Fruit fly (Drosophila melanogaster) whole organism, embryonic: Measurements from ENCODE around the gene Ugt35E1.

Experiments
- Abd-B ChIP-seq: fragments of 200-800 bp; sonication (Bioruptor generic); optimal IDR thresholded peaks from 2 replicates; lab custom pipeline; 2018; ENCODE audit warnings: missing biosample characterization, mild to moderate bottlenecking, missing genetic modification characterization, moderate library complexity
- Aef1 ChIP-seq: fragments of 200-800 bp; sonication (Bioruptor generic); IDR thresholded peaks from 3 replicates; pipeline ENCODE4 v1.3.6; 2022; ENCODE audit warnings: missing biosample characterization, missing genetic modification characterization
- CG10431 ChIP-seq: fragments of 200-800 bp; sonication (Bioruptor generic); optimal IDR thresholded peaks from 3 replicates; lab custom pipeline; 2018; ENCODE audit warnings: missing biosample characterization, mild to moderate bottlenecking, missing genetic modification characterization
- CG12071 ChIP-seq: fragments of 200-800 bp; sonication (Bioruptor generic); optimal IDR thresholded peaks from 3 replicates; lab custom pipeline; 2018; ENCODE audit warnings: missing biosample characterization, mild to moderate bottlenecking, missing genetic modification characterization
- CG13287 ChIP-seq: fragments of 200-800 bp; sonication (Bioruptor generic); IDR thresholded peaks from 2 replicates; pipeline ENCODE4 v1.3.6; 2022; ENCODE audit warnings: missing biosample characterization, missing genetic modification characterization; ENCODE audit not compliant: partially characterized antibody
- CG15601 ChIP-seq: fragments of 200-800 bp; sonication (Bioruptor generic); optimal IDR thresholded peaks from 3 replicates; lab custom pipeline; 2019; ENCODE audit warnings: missing biosample characterization, mild to moderate bottlenecking, missing genetic modification characterization, moderate library complexity
- CG1647 ChIP-seq: fragments of 200-800 bp; sonication (Bioruptor generic); optimal IDR thresholded peaks from 3 replicates; lab custom pipeline; 2016; ENCODE audit warnings: missing biosample characterization, missing genetic modification characterization
- CG16779 ChIP-seq: fragments of 200-800 bp; sonication (Bioruptor generic); IDR thresholded peaks from 2 replicates; pipeline ENCODE4 v1.3.6; 2022; ENCODE audit warnings: missing biosample characterization, missing genetic modification characterization
- CG32772 ChIP-seq: fragments of 200-800 bp; sonication (Bioruptor generic); IDR thresholded peaks from 2 replicates; pipeline ENCODE4 v1.3.6; 2022; ENCODE audit warnings: missing biosample characterization, missing genetic modification characterization
- CG4360 ChIP-seq: fragments of 200-800 bp; sonication (Bioruptor generic); IDR thresholded peaks from 2 replicates; pipeline ENCODE4 v1.3.6; 2022; ENCODE audit warnings: missing biosample characterization, missing genetic modification characterization
- CG6175 ChIP-seq: fragments of 200-800 bp; sonication (Bioruptor generic); IDR thresholded peaks from 3 replicates; pipeline ENCODE4 v1.3.6; 2022; ENCODE audit warnings: missing biosample characterization, missing genetic modification characterization
- CG8290 ChIP-seq, 3 experiments: fragments of 200-800 bp; sonication (Bioruptor generic); optimal IDR thresholded peaks; 2 replicates each; lab custom pipeline; 2016 to 2019; ENCODE audit warnings: missing biosample characterization in 3 of 3, missing genetic modification characterization in 3 of 3, mild to moderate bottlenecking in 2 of 3, moderate library complexity in 1 of 3
- CrebB ChIP-seq: fragments of 200-800 bp; sonication (Bioruptor generic); optimal IDR thresholded peaks from 3 replicates; lab custom pipeline; 2018; ENCODE audit warnings: missing biosample characterization, mild to moderate bottlenecking, missing genetic modification characterization
- D19B ChIP-seq: fragments of 200-800 bp; sonication (Bioruptor generic); optimal IDR thresholded peaks from 2 replicates; lab custom pipeline; 2017; ENCODE audit warnings: missing biosample characterization, mild to moderate bottlenecking, missing genetic modification characterization
- H2.0 ChIP-seq: fragments of 200-800 bp; sonication (Bioruptor generic); IDR thresholded peaks from 2 replicates; pipeline ENCODE4 v1.3.6; 2022; ENCODE audit warnings: missing biosample characterization, missing genetic modification characterization
- HLH4C ChIP-seq: fragments of 200-800 bp; sonication (Bioruptor generic); IDR thresholded peaks from 3 replicates; pipeline ENCODE4 v1.3.6; 2022; ENCODE audit warnings: missing biosample characterization, missing genetic modification characterization; ENCODE audit not compliant: partially characterized antibody
- Hand ChIP-seq: fragments of 200-800 bp; sonication (Bioruptor generic); optimal IDR thresholded peaks from 2 replicates; lab custom pipeline; 2017; ENCODE audit warnings: mild to moderate bottlenecking, missing biosample characterization, missing genetic modification reagents, missing genetic modification characterization
- Hey ChIP-seq: fragments of 200-800 bp; sonication (Bioruptor generic); optimal IDR thresholded peaks from 3 replicates; lab custom pipeline; 2018; ENCODE audit warnings: missing biosample characterization, mild to moderate bottlenecking, missing genetic modification characterization
- Hsf ChIP-seq: fragments of 200-800 bp; sonication (Bioruptor generic); optimal IDR thresholded peaks from 3 replicates; lab custom pipeline; 2016; ENCODE audit warnings: missing biosample characterization, missing genetic modification characterization
- PHDP ChIP-seq: fragments of 200-800 bp; sonication (Bioruptor generic); optimal IDR thresholded peaks from 3 replicates; lab custom pipeline; 2018; ENCODE audit warnings: missing biosample characterization, mild to moderate bottlenecking, missing genetic modification characterization, moderate library complexity
- Poxn ChIP-seq: fragments of 200-800 bp; sonication (Bioruptor generic); IDR thresholded peaks from 2 replicates; pipeline ENCODE4 v1.3.6; 2022; ENCODE audit warnings: missing biosample characterization, missing genetic modification characterization
- Sin3A ChIP-seq: fragments of >200 bp; optimal IDR thresholded peaks from 2 replicates; lab custom pipeline; 2018
- Trl ChIP-seq, 3 experiments: fragments of >200 bp in 2 of 3; fragments of 200-800 bp in 1 of 3; sonication (Bioruptor generic) in 1 of 3; optimal IDR thresholded peaks; 2 replicates in 1 of 3; 3 replicates in 2 of 3; lab custom pipeline; 2016 to 2017; ENCODE audit warnings: missing biosample characterization in 1 of 3, missing genetic modification characterization in 1 of 3
- ap ChIP-seq: fragments of 200-800 bp; sonication (Bioruptor generic); IDR thresholded peaks from 2 replicates; pipeline ENCODE4 v1.3.6; 2022; ENCODE audit warnings: missing biosample characterization, missing genetic modification characterization
- bcd ChIP-seq: fragments of 200-800 bp; sonication (Bioruptor generic); optimal IDR thresholded peaks from 2 replicates; lab custom pipeline; 2017; ENCODE audit warnings: missing biosample characterization, mild to moderate bottlenecking, missing genetic modification characterization
- bowl ChIP-seq: fragments of 200-800 bp; sonication (Bioruptor generic); IDR thresholded peaks from 2 replicates; pipeline ENCODE4 v1.3.6; 2022; ENCODE audit warnings: missing biosample characterization, missing genetic modification characterization
- bsh ChIP-seq, 2 experiments: fragments of 200-800 bp; sonication (Bioruptor generic); optimal IDR thresholded peaks; 2 replicates each; lab custom pipeline; 2017 to 2018; ENCODE audit warnings: mild to moderate bottlenecking in 2 of 2, missing biosample characterization in 2 of 2, missing genetic modification characterization in 2 of 2, moderate library complexity in 1 of 2
- caup ChIP-seq: fragments of 200-800 bp; sonication (Bioruptor generic); optimal IDR thresholded peaks from 3 replicates; lab custom pipeline; 2017; ENCODE audit warnings: missing biosample characterization, mild to moderate bottlenecking, missing genetic modification characterization, moderate library complexity; ENCODE audit not compliant: severe bottlenecking
- chinmo ChIP-seq: fragments of 200-800 bp; sonication (Bioruptor generic); IDR thresholded peaks from 4 replicates; pipeline ENCODE4 v1.3.6; 2022; ENCODE audit warnings: missing biosample characterization, missing genetic modification characterization; ENCODE audit not compliant: partially characterized antibody
- chm ChIP-seq: fragments of 200-800 bp; sonication (Bioruptor generic); IDR thresholded peaks from 2 replicates; pipeline ENCODE4 v1.3.6; 2022; ENCODE audit warnings: missing biosample characterization, missing genetic modification characterization
- crc ChIP-seq: fragments of 200-800 bp; sonication (Bioruptor generic); optimal IDR thresholded peaks from 2 replicates; lab custom pipeline; 2016; ENCODE audit warnings: missing biosample characterization, missing genetic modification characterization
- dan ChIP-seq: fragments of 200-800 bp; sonication (Bioruptor generic); IDR thresholded peaks from 2 replicates; pipeline ENCODE4 v1.3.6; 2022; ENCODE audit warnings: missing biosample characterization, missing genetic modification characterization
- disco-r ChIP-seq: fragments of 200-800 bp; sonication (Bioruptor generic); optimal IDR thresholded peaks from 2 replicates; lab custom pipeline; 2016; ENCODE audit warnings: missing biosample characterization, missing genetic modification characterization
- eve ChIP-seq, 2 experiments: fragments of >200 bp; optimal IDR thresholded peaks; 2 replicates each; lab custom pipeline; 2017; ENCODE audit warnings: missing biosample characterization in 2 of 2, missing genetic modification characterization in 2 of 2
- gem ChIP-seq: fragments of 200-800 bp; sonication (Bioruptor generic); optimal IDR thresholded peaks from 2 replicates; lab custom pipeline; 2019; ENCODE audit warnings: missing biosample characterization, mild to moderate bottlenecking, missing genetic modification characterization, moderate library complexity
- insv ChIP-seq, 2 experiments: fragments of 200-800 bp; sonication (Bioruptor generic); optimal IDR thresholded peaks; 3 replicates each; lab custom pipeline; 2016 to 2018; ENCODE audit warnings: missing biosample characterization in 2 of 2, missing genetic modification characterization in 2 of 2
- lov ChIP-seq, 2 experiments: fragments of 200-800 bp in 1 of 2; fragments of >200 bp in 1 of 2; sonication (Bioruptor generic) in 1 of 2; IDR thresholded peaks in 1 of 2; optimal IDR thresholded peaks in 1 of 2; 2 replicates in 1 of 2; 3 replicates in 1 of 2; pipeline versions ENCODE4 v1.3.6 to Lab custom; 2017 to 2022; ENCODE audit warnings: missing biosample characterization in 1 of 2, missing genetic modification characterization in 1 of 2
- nerfin-1 ChIP-seq: fragments of 200-800 bp; sonication (Bioruptor generic); optimal IDR thresholded peaks from 3 replicates; lab custom pipeline; 2019; ENCODE audit warnings: missing biosample characterization, mild to moderate bottlenecking, missing genetic modification characterization, moderate library complexity
- otp ChIP-seq: fragments of 200-800 bp; sonication (Bioruptor generic); IDR thresholded peaks from 3 replicates; pipeline ENCODE4, ENCODE4 v1.3.6; 2022; ENCODE audit warnings: missing biosample characterization, missing genetic modification characterization
- peb ChIP-seq: fragments of 200-800 bp; sonication (Bioruptor generic); IDR thresholded peaks from 2 replicates; pipeline ENCODE4 v1.3.6; 2022; ENCODE audit warnings: missing biosample characterization, missing genetic modification characterization
- sens ChIP-seq: fragments of 200-800 bp; sonication (Bioruptor generic); peaks from one replicate; lab custom pipeline; 2016; ENCODE audit warnings: missing biosample characterization, missing genetic modification characterization
- slp2 ChIP-seq: fragments of 200-800 bp; sonication (Bioruptor generic); optimal IDR thresholded peaks from 2 replicates; lab custom pipeline; 2016; ENCODE audit warnings: missing biosample characterization, missing genetic modification characterization
- so ChIP-seq: fragments of 200-800 bp; sonication (Bioruptor generic); IDR thresholded peaks from 3 replicates; pipeline ENCODE4 v1.3.6; 2022; ENCODE audit warnings: missing biosample characterization, missing genetic modification characterization
- sr ChIP-seq: fragments of 200-800 bp; sonication (Bioruptor generic); IDR thresholded peaks from 3 replicates; pipeline ENCODE4 v1.3.6; 2022; ENCODE audit warnings: missing biosample characterization, missing genetic modification characterization
- tap ChIP-seq: fragments of 200-800 bp; optimal IDR thresholded peaks from 3 replicates; lab custom pipeline; 2019; ENCODE audit warnings: missing biosample characterization, mild to moderate bottlenecking, missing genetic modification characterization, moderate library complexity
- tll ChIP-seq, 2 experiments: fragments of 200-800 bp in 1 of 2; fragments of >200 bp in 1 of 2; sonication (Bioruptor generic) in 1 of 2; optimal IDR thresholded peaks; 2 replicates each; lab custom pipeline; 2017 to 2019; ENCODE audit warnings: missing biosample characterization in 2 of 2, missing genetic modification characterization in 2 of 2, mild to moderate bottlenecking in 1 of 2, moderate library complexity in 1 of 2
- twi ChIP-seq: fragments of 200-800 bp; optimal IDR thresholded peaks from 2 replicates; lab custom pipeline; 2019; ENCODE audit warnings: missing biosample characterization, mild to moderate bottlenecking, missing genetic modification characterization, moderate library complexity

Gene Ugt35E1

DNA sequence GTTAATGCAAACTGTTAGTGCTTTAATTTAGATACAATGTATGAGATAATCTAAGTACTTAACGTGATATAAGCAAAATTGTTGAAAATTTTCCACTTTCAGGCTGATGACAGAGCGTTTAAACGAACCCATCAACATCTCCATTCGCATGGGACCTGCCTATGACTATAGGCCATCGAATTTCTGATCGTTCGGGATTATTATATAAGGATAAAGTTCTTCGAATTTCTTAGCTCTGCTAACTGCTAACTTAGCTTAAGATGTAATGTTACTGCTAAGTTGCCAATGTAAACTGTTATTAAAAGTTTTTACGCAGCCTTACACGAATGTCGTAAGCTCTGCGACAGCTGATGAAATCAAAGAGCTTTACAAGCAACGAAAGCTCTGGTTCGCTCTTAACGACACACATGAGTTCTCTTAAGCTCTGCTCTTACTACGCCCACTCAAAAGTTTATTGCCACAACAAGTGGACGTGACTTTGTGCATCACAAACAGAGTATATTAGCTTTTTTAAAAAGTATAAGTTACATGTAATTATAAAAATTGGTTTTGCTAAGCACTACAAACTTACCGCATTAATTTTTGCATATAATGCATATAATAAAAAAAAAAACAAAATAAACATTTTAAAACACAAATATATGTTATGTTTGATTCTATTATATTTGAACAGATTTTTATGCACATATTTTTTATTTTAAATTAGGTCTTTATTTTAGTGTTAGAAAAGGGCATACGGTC, 30.9 kb upstream of the Ugt35E1 start (continued):
- TF ChIP-seq caup (GFP tag; lab: Kevin White, UChicago) (peak; percentile 98), otp (GFP tag; lab: Robert Waterston, UW) (peak; percentile 90), sens (GFP tag; lab: Kevin White, UChicago) (peak; percentile 97), HLH4C (no peak), chm (GFP tag; lab: Robert Waterston, UW) (peak; percentile 86), bowl (GFP tag; lab: Robert Waterston, UW) (peak; percentile 91), CG16779 (peak; percentile 91), Trl (optimal IDR thresholded peaks at IDR 0.05; lab: Kevin White, UChicago) (peak; percentile 71 to 81), Trl (GFP tag; optimal IDR thresholded peaks at IDR 0.05; lab: Kevin White, UChicago) (peak; percentile 81), Aef1 (GFP tag; lab: Robert Waterston, UW) (peak; percentile 98), PHDP (tag; lab: Kevin White, UChicago) (peak; percentile 99), CG13287 (peak; percentile 20; the same call in 1 of the 2 replicates), CrebB (tag; lab: Kevin White, UChicago) (peak; percentile 95), H2.0 (peak; percentile 96), ap (GFP tag; lab: Robert Waterston, UW) (peak; percentile 97), bsh (GFP tag; optimal IDR thresholded peaks at IDR 0.05; lab: Kevin White, UChicago) (peak in 1 of 2 experiments; percentile 98), CG1647 (GFP tag; lab: Kevin White, UChicago) (peak; percentile 81), gem (tag; lab: Kevin White, UChicago) (peak; percentile 100), bcd (GFP tag; lab: Kevin White, UChicago) (peak; percentile 100), chinmo (GFP tag; lab: Robert Waterston, UW) (peak; percentile 78; the same call in 2 of the 4 replicates), CG12071 (peak; percentile 91), Hand (peak; percentile 97), dan (GFP tag; lab: Robert Waterston, UW) (peak; percentile 64; the same call in 1 of the 2 replicates), Hsf (GFP tag; lab: Kevin White, UChicago) (peak; percentile 97), nerfin-1 (tag; lab: Kevin White, UChicago) (peak; percentile 99), CG6175 (GFP tag; lab: Robert Waterston, UW) (peak; percentile 95; the same call in 2 of the 3 replicates), tll (GFP tag; optimal IDR thresholded peaks at IDR 0.05; lab: Kevin White, UChicago) (peak in 1 of 2 experiments; percentile 81), CG10431 (peak; percentile 97), eve (GFP tag; optimal IDR thresholded peaks at IDR 0.05; lab: Kevin White, UChicago) (peak in 1 of 2 experiments; percentile 99), crc (GFP tag; lab: Kevin White, UChicago) (peak; percentile 65), Poxn (GFP tag; lab: Robert Waterston, UW) (peak; percentile 94), slp2 (GFP tag; lab: Kevin White, UChicago) (peak; percentile 95), Hey (tag; lab: Kevin White, UChicago) (peak; percentile 72), CG4360 (GFP tag; lab: Robert Waterston, UW) (peak; percentile 70), so (peak; percentile 98), CG8290 (GFP tag; optimal IDR thresholded peaks at IDR 0.05; lab: Kevin White, UChicago) (peak; percentile 91), CG8290 (tag; optimal IDR thresholded peaks at IDR 0.05; lab: Kevin White, UChicago) (peak; percentile 77 to 84), CG15601 (tag; lab: Kevin White, UChicago) (peak; percentile 98), lov (optimal IDR thresholded peaks at IDR 0.05; lab: Kevin White, UChicago) (no peak), lov (GFP tag; IDR thresholded peaks at IDR 0.05; lab: Robert Waterston, UW) (peak; percentile 88; the same call in 2 of the 3 replicates), sr (GFP tag; lab: Robert Waterston, UW) (peak; percentile 94), tap (tag; lab: Kevin White, UChicago) (peak; percentile 89), twi (tag; lab: Kevin White, UChicago) (peak; percentile 88), Abd-B (GFP tag; lab: Kevin White, UChicago) (peak; percentile 100), disco-r (GFP tag; lab: Kevin White, UChicago) (peak; percentile 31), peb (GFP tag; lab: Robert Waterston, UW) (peak; percentile 97), D19B (GFP tag; lab: Kevin White, UChicago) (peak; percentile 96), Sin3A (no peak), CG32772 (GFP tag; lab: Robert Waterston, UW) (peak; percentile 98), insv (GFP tag; optimal IDR thresholded peaks at IDR 0.05; lab: Kevin White, UChicago) (peak in 1 of 2 experiments; percentile 79)
